Fruit fly (Drosophila melanogaster): ENCODE results near the gene CG9106.

The CG9106 gene

dm6 chrX:15305975-15306909 lies 34.0 kb upstream of the CG9106 start:
- TF ChIP-seq tj (GFP tag; optimal IDR thresholded peaks at IDR 0.05) (peak; percentile 62), cnc (optimal IDR thresholded peaks at IDR 0.05) (no peak), CG7101 (tag; optimal IDR thresholded peaks at IDR 0.05) (peak; percentile 11), ovo (GFP tag; optimal IDR thresholded peaks at IDR 0.05) (peak; percentile 68), toe (GFP tag; optimal IDR thresholded peaks at IDR 0.05) (no peak), pad (GFP tag; optimal IDR thresholded peaks at IDR 0.05) (peak; percentile 53), CG11617 (GFP tag; optimal IDR thresholded peaks at IDR 0.05) (peak; percentile 24), cic (GFP tag; optimal IDR thresholded peaks at IDR 0.05) (no peak), kay (GFP tag; ENCODE audit: borderline replicate concordance) (peak; percentile 49), bab1 (GFP tag; optimal IDR thresholded peaks at IDR 0.05) (peak; percentile 21), CG7045 (GFP tag; optimal IDR thresholded peaks at IDR 0.05) (no peak), Mnt (GFP tag; optimal IDR thresholded peaks at IDR 0.05) (peak; percentile 43), CG12768 (GFP tag; optimal IDR thresholded peaks at IDR 0.05) (no peak), CG33017 (tag; optimal IDR thresholded peaks at IDR 0.05) (no peak), Clk (GFP tag; optimal IDR thresholded peaks at IDR 0.05) (no peak), CG14711 (tag; optimal IDR thresholded peaks at IDR 0.05) (peak; percentile 68), CG1620 (GFP tag; optimal IDR thresholded peaks at IDR 0.05) (no peak)

- TF ChIP-seq CG7045 (GFP tag; optimal IDR thresholded peaks at IDR 0.05) (no peak), CG33017 (tag; optimal IDR thresholded peaks at IDR 0.05) (no peak), Mnt (GFP tag; optimal IDR thresholded peaks at IDR 0.05) (no peak), CG14711 (tag; optimal IDR thresholded peaks at IDR 0.05) (no peak)
Observed at dm6 chrX:15304211-15304610, 32.0 kb upstream of the CG9106 start.

- peak; percentile 34 for TF ChIP-seq CG33017 (tag; optimal IDR thresholded peaks at IDR 0.05)
- TF ChIP-seq pad (GFP tag; optimal IDR thresholded peaks at IDR 0.05) = peak; percentile 45
- no peak for TF ChIP-seq toe (GFP tag; optimal IDR thresholded peaks at IDR 0.05)
- peak; percentile 21 for TF ChIP-seq ovo (GFP tag; optimal IDR thresholded peaks at IDR 0.05)
- no peak for TF ChIP-seq CG7045 (GFP tag; optimal IDR thresholded peaks at IDR 0.05)
- TF ChIP-seq tj (GFP tag; optimal IDR thresholded peaks at IDR 0.05) = peak; percentile 47
- no peak for TF ChIP-seq Mnt (GFP tag; optimal IDR thresholded peaks at IDR 0.05)
- peak; percentile 47 for TF ChIP-seq CG12768 (GFP tag; optimal IDR thresholded peaks at IDR 0.05)
- TF ChIP-seq cic (GFP tag; optimal IDR thresholded peaks at IDR 0.05) = peak; percentile 71
- TF ChIP-seq Clk (GFP tag; optimal IDR thresholded peaks at IDR 0.05) = no peak
- TF ChIP-seq bab1 (GFP tag; optimal IDR thresholded peaks at IDR 0.05) = peak; percentile 31
- no peak for TF ChIP-seq cnc (optimal IDR thresholded peaks at IDR 0.05)
- no peak for TF ChIP-seq CG1620 (GFP tag; optimal IDR thresholded peaks at IDR 0.05)
- peak; percentile 55 for TF ChIP-seq kay (GFP tag; ENCODE audit: borderline replicate concordance)
- TF ChIP-seq CG7101 (tag; optimal IDR thresholded peaks at IDR 0.05) = peak; percentile 30
Observed at dm6 chrX:15303176-15304115, 31.2 kb upstream of the CG9106 start.

- TF ChIP-seq CG7101 (tag; optimal IDR thresholded peaks at IDR 0.05) (peak; percentile 32), CG11617 (GFP tag; optimal IDR thresholded peaks at IDR 0.05) (no peak), tj (GFP tag; optimal IDR thresholded peaks at IDR 0.05) (peak; percentile 97), kay (GFP tag; ENCODE audit: borderline replicate concordance) (no peak), CG1620 (GFP tag; optimal IDR thresholded peaks at IDR 0.05) (no peak), CG12768 (GFP tag; optimal IDR thresholded peaks at IDR 0.05) (peak; percentile 29), Clk (GFP tag; optimal IDR thresholded peaks at IDR 0.05) (no peak), CG14711 (tag; optimal IDR thresholded peaks at IDR 0.05) (peak; percentile 22), Crg-1 (GFP tag; optimal IDR thresholded peaks at IDR 0.05) (no peak), toe (GFP tag; optimal IDR thresholded peaks at IDR 0.05) (no peak), Hr96 (GFP tag; optimal IDR thresholded peaks at IDR 0.05) (no peak), CG5204 (GFP tag; optimal IDR thresholded peaks at IDR 0.05) (no peak), bab1 (GFP tag; optimal IDR thresholded peaks at IDR 0.05) (no peak), cnc (optimal IDR thresholded peaks at IDR 0.05) (no peak), cic (GFP tag; optimal IDR thresholded peaks at IDR 0.05) (no peak), pad (GFP tag; optimal IDR thresholded peaks at IDR 0.05) (peak; percentile 80), ovo (GFP tag; optimal IDR thresholded peaks at IDR 0.05) (no peak), CG7045 (GFP tag; optimal IDR thresholded peaks at IDR 0.05) (no peak), CG33017 (tag; optimal IDR thresholded peaks at IDR 0.05) (no peak), Mnt (GFP tag; optimal IDR thresholded peaks at IDR 0.05) (peak; percentile 19)
Observed at dm6 chrX:15301175-15301574, 29.0 kb upstream of the CG9106 start.

dm6 chrX:15299927-15300740 lies 27.9 kb upstream of the CG9106 start:
- no peak for TF ChIP-seq CG1620 (GFP tag; optimal IDR thresholded peaks at IDR 0.05)
- TF ChIP-seq tj (GFP tag; optimal IDR thresholded peaks at IDR 0.05) = peak; percentile 92
